Worm (Caenorhabditis elegans): Measurements from ENCODE around the gene M03F4.6.
A peak's percentile ranks its signal among the peaks of the same experiment; 100 is the strongest.

M03F4.6 gene

ce11 chrX:4974486-4974885 lies 5.4 kb upstream of the M03F4.6 start:
- TF ChIP-seq unc-86 (tag; optimal IDR thresholded peaks at IDR 0.05) (no peak), F13H6.1 (tag; optimal IDR thresholded peaks at IDR 0.05) (no peak), ceh-2 (tag; optimal IDR thresholded peaks at IDR 0.05) (no peak), ceh-18 (tag; optimal IDR thresholded peaks at IDR 0.05) (no peak), pag-3 (tag; optimal IDR thresholded peaks at IDR 0.05; ENCODE audit: borderline replicate concordance) (no peak), lim-6 (tag; optimal IDR thresholded peaks at IDR 0.05) (no peak), C08G9.2 (tag; optimal IDR thresholded peaks at IDR 0.05) (no peak)

ce11 chrX:4972039-4972581 lies 3.0 kb upstream of the M03F4.6 start:
- TF ChIP-seq C08G9.2 (tag; optimal IDR thresholded peaks at IDR 0.05) = no peak
- TF ChIP-seq ceh-34 (tag; optimal IDR thresholded peaks at IDR 0.05) = no peak
- TF ChIP-seq unc-55 (GFP tag; optimal IDR thresholded peaks at IDR 0.05) = peak; percentile 38
- no peak for TF ChIP-seq K02D7.2 (tag; optimal IDR thresholded peaks at IDR 0.05)
- no peak for TF ChIP-seq syd-9 (tag; optimal IDR thresholded peaks at IDR 0.05)
- TF ChIP-seq eyg-1 (tag; optimal IDR thresholded peaks at IDR 0.05) = peak; percentile 6
- TF ChIP-seq gmeb-2 (tag; optimal IDR thresholded peaks at IDR 0.05) = no peak

- no peak for TF ChIP-seq elt-4 (tag; optimal IDR thresholded peaks at IDR 0.05)
- TF ChIP-seq unc-55 (GFP tag; optimal IDR thresholded peaks at IDR 0.05) = peak; percentile 14
- no peak for TF ChIP-seq lim-6 (tag; optimal IDR thresholded peaks at IDR 0.05)
- TF ChIP-seq ceh-6 (GFP tag; optimal IDR thresholded peaks at IDR 0.05) = no peak
- no peak for TF ChIP-seq pax-1 (tag; optimal IDR thresholded peaks at IDR 0.05)
- no peak for TF ChIP-seq syd-9 (tag; optimal IDR thresholded peaks at IDR 0.05)
- no peak for TF ChIP-seq nhr-232 (tag; optimal IDR thresholded peaks at IDR 0.05)
- TF ChIP-seq pat-9 (tag; optimal IDR thresholded peaks at IDR 0.05) = no peak
- TF ChIP-seq unc-86 (tag; optimal IDR thresholded peaks at IDR 0.05) = no peak
- TF ChIP-seq sdc-2 (tag; optimal IDR thresholded peaks at IDR 0.05) = peak; percentile 15
- TF ChIP-seq ets-4 (tag; optimal IDR thresholded peaks at IDR 0.05) = no peak
- TF ChIP-seq zip-5 (tag; optimal IDR thresholded peaks at IDR 0.05) = no peak
- TF ChIP-seq ceh-48 (tag; optimal IDR thresholded peaks at IDR 0.05) = no peak
- TF ChIP-seq ref-2 (tag; optimal IDR thresholded peaks at IDR 0.05) = peak; percentile 47
- TF ChIP-seq madf-2 (tag; optimal IDR thresholded peaks at IDR 0.05) = no peak
- TF ChIP-seq sox-4 (tag; optimal IDR thresholded peaks at IDR 0.05) = no peak
- TF ChIP-seq ceh-34 (tag; optimal IDR thresholded peaks at IDR 0.05) = no peak
- TF ChIP-seq nhr-11 (tag; optimal IDR thresholded peaks at IDR 0.05) = no peak
- no peak for TF ChIP-seq odd-2 (tag; optimal IDR thresholded peaks at IDR 0.05)
- TF ChIP-seq T23F11.4 (GFP tag; optimal IDR thresholded peaks at IDR 0.05) = no peak
- TF ChIP-seq fkh-6 (tag; optimal IDR thresholded peaks at IDR 0.05) = no peak
- TF ChIP-seq ceh-45 (GFP tag; IDR thresholded peaks at IDR 0.05) = no peak
- no peak for TF ChIP-seq hlh-15 (tag; optimal IDR thresholded peaks at IDR 0.05)
- no peak for TF ChIP-seq tbx-7 (tag; optimal IDR thresholded peaks at IDR 0.05)
- no peak for TF ChIP-seq pqm-1 (tag; optimal IDR thresholded peaks at IDR 0.05)
- no peak for TF ChIP-seq ama-1 (optimal IDR thresholded peaks at IDR 0.05)
- no peak for TF ChIP-seq ztf-16 (tag; optimal IDR thresholded peaks at IDR 0.05)
- no peak for TF ChIP-seq sox-2 (GFP tag; IDR thresholded peaks at IDR 0.05)
- TF ChIP-seq fax-1 (tag; optimal IDR thresholded peaks at IDR 0.05) = no peak
- TF ChIP-seq K02D7.2 (tag; optimal IDR thresholded peaks at IDR 0.05) = no peak
- TF ChIP-seq tbx-2 (tag; optimal IDR thresholded peaks at IDR 0.05) = peak; percentile 69
- TF ChIP-seq C08G9.2 (tag; optimal IDR thresholded peaks at IDR 0.05) = no peak
- no peak for TF ChIP-seq ceh-24 (tag; optimal IDR thresholded peaks at IDR 0.05)
- TF ChIP-seq ahr-1 (tag; optimal IDR thresholded peaks at IDR 0.05) = no peak
- no peak for TF ChIP-seq npax-4 (tag; optimal IDR thresholded peaks at IDR 0.05)
- TF ChIP-seq pha-2 (tag; optimal IDR thresholded peaks at IDR 0.05) = no peak
- no peak for TF ChIP-seq unc-3 (GFP tag; conservative IDR thresholded peaks at IDR 0.05)
- no peak for TF ChIP-seq unc-3 (tag; optimal IDR thresholded peaks at IDR 0.05)
- no peak for TF ChIP-seq F13H6.1 (tag; optimal IDR thresholded peaks at IDR 0.05)
- peak; percentile 37 for TF ChIP-seq ceh-2 (tag; optimal IDR thresholded peaks at IDR 0.05)
- TF ChIP-seq fkh-10 (GFP tag; optimal IDR thresholded peaks at IDR 0.05) = no peak
- TF ChIP-seq ttx-3 (tag; optimal IDR thresholded peaks at IDR 0.05) = no peak
- peak; percentile 3 for TF ChIP-seq dmd-4 (tag; optimal IDR thresholded peaks at IDR 0.05; ENCODE audit: borderline replicate concordance)
- no peak for TF ChIP-seq hlh-6 (tag; optimal IDR thresholded peaks at IDR 0.05)
- TF ChIP-seq hlh-13 (GFP tag; optimal IDR thresholded peaks at IDR 0.05) = no peak
These were observed 2.3 kb upstream of the M03F4.6 start for ce11 chrX:4971427-4971826.
